Worm (Caenorhabditis elegans): Measurements from ENCODE around the gene acox-1.6.

- TF ChIP-seq nhr-11 (tag; optimal IDR thresholded peaks at IDR 0.05) (no peak), ZK546.5 (tag; optimal IDR thresholded peaks at IDR 0.05) (no peak), mdl-1 (tag; optimal IDR thresholded peaks at IDR 0.05) (no peak), unc-39 (tag; optimal IDR thresholded peaks at IDR 0.05) (no peak), crh-2 (tag; optimal IDR thresholded peaks at IDR 0.05) (no peak), snpc-4 (tag; optimal IDR thresholded peaks at IDR 0.05) (no peak), lsy-2 (tag; optimal IDR thresholded peaks at IDR 0.05) (no peak), Y55F3AM.14 (GFP tag; optimal IDR thresholded peaks at IDR 0.05) (no peak), unc-62 (GFP tag; optimal IDR thresholded peaks at IDR 0.05) (no peak), mbf-1 (tag; optimal IDR thresholded peaks at IDR 0.05) (no peak), nhr-237 (tag; optimal IDR thresholded peaks at IDR 0.05) (no peak), lin-39 (tag; optimal IDR thresholded peaks at IDR 0.05) (no peak), lin-11 (tag; optimal IDR thresholded peaks at IDR 0.05) (no peak), skn-1 (tag; optimal IDR thresholded peaks at IDR 0.05) (no peak)
Observed at ce11 chrX:15844330-15844729, 6.0 kb upstream of the acox-1.6 start.

All from whole organism, L2 larva.